Worm (Caenorhabditis elegans) whole organism, mixed stage, embryonic: ENCODE measurements around the gene W08F4.13.

Source experiments
- M03D4.4 ChIP-seq: sonication (generic microtip); optimal IDR thresholded peaks from 2 replicates; lab custom pipeline; 2017; ENCODE audit warnings: mild to moderate bottlenecking, missing genetic modification characterization, missing compliant biosample characterization
- bed-3 ChIP-seq: fragments of 200-800 bp; sonication (Bioruptor generic); optimal IDR thresholded peaks from 3 replicates; lab custom pipeline; 2018; ENCODE audit warnings: mild to moderate bottlenecking, missing genetic modification characterization, moderate library complexity, missing compliant biosample characterization
- blmp-1 ChIP-seq: fragments of 150-350 bp; optimal IDR thresholded peaks from 2 replicates; lab custom pipeline; 2014; ENCODE audit warnings: missing biosample characterization, missing genetic modification characterization
- ceh-39 ChIP-seq: fragments of 150-350 bp; optimal IDR thresholded peaks from 2 replicates; lab custom pipeline; 2014; ENCODE audit warnings: missing biosample characterization, missing genetic modification characterization
- ceh-43 ChIP-seq: fragments of 200-800 bp; sonication (Bioruptor generic); optimal IDR thresholded peaks from 2 replicates; lab custom pipeline; 2018; ENCODE audit warnings: mild to moderate bottlenecking, missing genetic modification characterization, moderate library complexity, missing compliant biosample characterization
- ceh-83 ChIP-seq: fragments of 200-800 bp; sonication (Bioruptor generic); optimal IDR thresholded peaks from 2 replicates; lab custom pipeline; 2018; ENCODE audit warnings: mild to moderate bottlenecking, missing genetic modification characterization, missing compliant biosample characterization
- ces-1 ChIP-seq: fragments of 150-350 bp; optimal IDR thresholded peaks from 2 replicates; lab custom pipeline; 2014; ENCODE audit warnings: missing biosample characterization, missing genetic modification reagents, missing genetic modification characterization
- cnd-1 ChIP-seq: fragments of 200-800 bp; sonication (Bioruptor generic); optimal IDR thresholded peaks from 2 replicates; lab custom pipeline; 2018; ENCODE audit warnings: mild to moderate bottlenecking, missing genetic modification characterization, missing compliant biosample characterization
- drap-1 ChIP-seq: fragments of 200-800 bp; sonication (Bioruptor generic); optimal IDR thresholded peaks from 3 replicates; lab custom pipeline; 2018; ENCODE audit warnings: mild to moderate bottlenecking, missing genetic modification characterization, missing compliant biosample characterization
- elt-1 ChIP-seq: sonication (generic microtip); optimal IDR thresholded peaks from 2 replicates; lab custom pipeline; 2017; ENCODE audit warnings: missing genetic modification characterization, mild to moderate bottlenecking, missing compliant biosample characterization, antibody characterized with exemption, moderate library complexity, borderline replicate concordance; ENCODE audit not compliant: insufficient read depth
- elt-3 ChIP-seq: fragments of 150-350 bp; optimal IDR thresholded peaks from 2 replicates; lab custom pipeline; 2014; ENCODE audit warnings: missing biosample characterization, missing genetic modification characterization
- flh-1 ChIP-seq: fragments of 200-800 bp; sonication (Bioruptor generic); optimal IDR thresholded peaks from 2 replicates; lab custom pipeline; 2018; ENCODE audit warnings: mild to moderate bottlenecking, missing genetic modification characterization, moderate library complexity, missing compliant biosample characterization
- ham-2 ChIP-seq: fragments of 200-800 bp; sonication (Bioruptor generic); optimal IDR thresholded peaks from 2 replicates; lab custom pipeline; 2018; ENCODE audit warnings: mild to moderate bottlenecking, missing genetic modification characterization, missing compliant biosample characterization
- hlh-1 ChIP-seq: fragments of 150-350 bp; optimal IDR thresholded peaks from 2 replicates; lab custom pipeline; 2014; ENCODE audit warnings: missing biosample characterization, missing genetic modification reagents, missing genetic modification characterization
- lin-13 ChIP-seq: fragments of 150-350 bp; optimal IDR thresholded peaks from 2 replicates; lab custom pipeline; 2014; ENCODE audit warnings: missing biosample characterization, missing genetic modification characterization
- lin-32 ChIP-seq: fragments of 200-800 bp; sonication (Bioruptor generic); optimal IDR thresholded peaks from 2 replicates; lab custom pipeline; 2018; ENCODE audit warnings: mild to moderate bottlenecking, missing genetic modification characterization, missing compliant biosample characterization
- lsy-2 ChIP-seq: fragments of 150-350 bp; optimal IDR thresholded peaks from 2 replicates; lab custom pipeline; 2014; ENCODE audit warnings: missing biosample characterization, missing genetic modification characterization
- mab-5 ChIP-seq: fragments of 150-350 bp; optimal IDR thresholded peaks from 2 replicates; lab custom pipeline; 2014; ENCODE audit warnings: missing biosample characterization, missing genetic modification characterization
- mep-1 ChIP-seq: fragments of 150-350 bp; optimal IDR thresholded peaks from 2 replicates; lab custom pipeline; 2017; ENCODE audit warnings: missing biosample characterization, missing genetic modification reagents, missing genetic modification characterization, inconsistent platforms
- mls-2 ChIP-seq: sonication (generic microtip); optimal IDR thresholded peaks from 2 replicates; lab custom pipeline; 2016; ENCODE audit warnings: mild to moderate bottlenecking, missing genetic modification characterization, moderate library complexity, missing compliant biosample characterization
- nhr-12 ChIP-seq: fragments of 150-350 bp; optimal IDR thresholded peaks from 2 replicates; lab custom pipeline; 2014; ENCODE audit warnings: missing biosample characterization, missing genetic modification characterization
- nhr-2 ChIP-seq: fragments of 150-350 bp; optimal IDR thresholded peaks from 2 replicates; lab custom pipeline; 2014; ENCODE audit warnings: missing biosample characterization, missing genetic modification characterization
- nhr-28 ChIP-seq: fragments of 150-350 bp; optimal IDR thresholded peaks from 2 replicates; lab custom pipeline; 2014; ENCODE audit warnings: missing biosample characterization, missing genetic modification characterization
- pha-4 ChIP-seq: fragments of 150-350 bp; optimal IDR thresholded peaks from 2 replicates; lab custom pipeline; 2018; ENCODE audit warnings: missing biosample characterization, missing genetic modification reagents, missing genetic modification characterization
- sem-2 ChIP-seq: fragments of 200-800 bp; sonication (Bioruptor generic); optimal IDR thresholded peaks from 2 replicates; lab custom pipeline; 2018; ENCODE audit warnings: mild to moderate bottlenecking, missing genetic modification characterization, missing compliant biosample characterization
- snpc-4 ChIP-seq: fragments of 150-350 bp; optimal IDR thresholded peaks from 2 replicates; lab custom pipeline; 2014; ENCODE audit warnings: missing biosample characterization, missing genetic modification characterization
- tbx-8 ChIP-seq: fragments of 200-800 bp; sonication (Bioruptor generic); optimal IDR thresholded peaks from 2 replicates; lab custom pipeline; 2018; ENCODE audit warnings: mild to moderate bottlenecking, missing genetic modification characterization, moderate library complexity, missing compliant biosample characterization
- unc-120 ChIP-seq: sonication (generic microtip); optimal IDR thresholded peaks from 2 replicates; lab custom pipeline; 2017; ENCODE audit warnings: missing genetic modification characterization, missing compliant biosample characterization; ENCODE audit not compliant: poor library complexity, severe bottlenecking
- unc-39 ChIP-seq: fragments of 150-350 bp; optimal IDR thresholded peaks from 2 replicates; lab custom pipeline; 2014; ENCODE audit warnings: missing biosample characterization, missing genetic modification characterization
- unc-62 ChIP-seq: fragments of 150-350 bp; optimal IDR thresholded peaks from 2 replicates; lab custom pipeline; 2014; ENCODE audit warnings: missing biosample characterization, missing genetic modification reagents, missing genetic modification characterization
- ztf-11 ChIP-seq: fragments of 150-350 bp; optimal IDR thresholded peaks from 2 replicates; lab custom pipeline; 2014; ENCODE audit warnings: missing biosample characterization, missing genetic modification characterization

Gene W08F4.13

ce11 chrII:577632-578031, 7.0 kb upstream of the W08F4.13 start, which contains the start of gene W08F4.7:
TSS of gene W08F4.7 (minus strand) at chrII:577732.
- no peak for TF ChIP-seq ham-2 (GFP tag; lab: Kevin White, UChicago)

DNA sequence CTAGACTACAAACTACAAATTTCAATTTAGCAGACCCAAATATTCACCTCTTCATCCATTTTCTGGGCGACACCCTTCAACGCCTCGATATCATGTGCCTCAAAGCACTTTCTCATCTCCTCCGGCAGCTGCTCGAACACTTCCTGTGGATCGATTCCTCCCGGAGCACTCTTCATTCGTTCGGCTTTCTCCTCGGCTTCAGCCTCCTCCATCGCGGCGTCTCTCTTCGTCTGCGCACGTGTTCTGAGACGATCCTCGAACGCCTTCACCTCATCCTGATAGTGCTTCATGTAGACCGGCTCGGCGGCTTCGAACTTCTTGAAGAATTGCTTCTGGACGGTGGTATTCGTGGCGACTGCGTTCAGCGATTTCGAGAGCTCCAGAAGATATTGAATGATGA, 5.8 kb upstream of the W08F4.13 start:
- TF ChIP-seq mls-2 (tag; lab: Kevin White, UChicago) (no peak), nhr-12 (tag; lab: Kevin White, UChicago) (no peak), nhr-2 (tag; lab: Kevin White, UChicago) (no peak), ceh-43 (no peak), ces-1 (GFP tag; lab: Kevin White, UChicago) (no peak), unc-39 (no peak), M03D4.4 (no peak), lin-32 (GFP tag; lab: Kevin White, UChicago) (no peak), bed-3 (GFP tag; lab: Kevin White, UChicago) (no peak), ham-2 (GFP tag; lab: Kevin White, UChicago) (no peak), unc-120 (tag; lab: Kevin White, UChicago) (no peak), tbx-8 (GFP tag; lab: Kevin White, UChicago) (no peak), mep-1 (tag; lab: Kevin White, UChicago) (no peak), ztf-11 (tag; lab: Kevin White, UChicago) (no peak), sem-2 (GFP tag; lab: Kevin White, UChicago) (no peak), elt-3 (tag; lab: Kevin White, UChicago) (no peak), lin-13 (tag; lab: Kevin White, UChicago) (no peak), mab-5 (no peak)

ce11 chrII:580189-580643, 4.4 kb upstream of the W08F4.13 start, which contains the start of the genes cdc-37 and W08F4.3:
TSS of gene cdc-37 (minus strand) at chrII:580593.
TSS of gene W08F4.3 (plus strand) at chrII:580602.
- no peak for TF ChIP-seq mab-5
- TF ChIP-seq unc-120 (tag; lab: Kevin White, UChicago): peak; percentile 98
- TF ChIP-seq ces-1 (GFP tag; lab: Kevin White, UChicago): peak; percentile 31

- TF ChIP-seq unc-62 (GFP tag; lab: Kevin White, UChicago): no peak
Observed at ce11 chrII:581983-582382, 2.6 kb upstream of the W08F4.13 start.

DNA sequence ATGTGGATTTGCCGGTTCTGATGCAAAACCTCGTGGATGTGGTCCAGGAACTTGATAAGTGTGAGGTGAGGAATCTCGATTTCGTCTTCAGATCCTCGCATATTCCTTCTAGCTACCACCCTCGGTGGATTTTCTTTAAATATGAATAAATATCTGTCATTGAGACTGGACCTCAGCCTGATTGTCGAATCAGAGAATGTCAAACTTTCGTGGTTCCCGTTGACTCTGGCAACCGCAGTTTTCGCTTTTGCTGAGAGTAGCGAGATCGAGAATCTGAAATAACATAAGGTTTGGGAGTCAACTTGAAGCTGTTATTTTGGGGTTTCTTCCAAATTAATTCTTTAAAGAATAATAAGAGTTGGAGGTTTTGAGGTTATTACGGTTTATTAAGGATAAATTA, 1.9 kb upstream of the W08F4.13 start, which contains the start of gene fbxb-14:
TSS of gene fbxb-14 (minus strand) at position 101 of the 400 bp plus-strand sequence.
- no peak for TF ChIP-seq pha-4
- no peak for TF ChIP-seq M03D4.4
- TF ChIP-seq unc-62 (GFP tag; lab: Kevin White, UChicago): no peak
- TF ChIP-seq tbx-8 (GFP tag; lab: Kevin White, UChicago): no peak
- TF ChIP-seq ceh-83 (GFP tag; lab: Kevin White, UChicago): no peak
- TF ChIP-seq drap-1 (GFP tag; lab: Kevin White, UChicago): no peak
- no peak for TF ChIP-seq ceh-43
- TF ChIP-seq lin-13 (tag; lab: Kevin White, UChicago): no peak
- no peak for TF ChIP-seq mep-1 (tag; lab: Kevin White, UChicago)

- TF ChIP-seq elt-1 (tag; lab: Kevin White, UChicago) (no peak), drap-1 (GFP tag; lab: Kevin White, UChicago) (no peak), unc-62 (GFP tag; lab: Kevin White, UChicago) (no peak), ztf-11 (tag; lab: Kevin White, UChicago) (no peak), sem-2 (GFP tag; lab: Kevin White, UChicago) (no peak), M03D4.4 (no peak), pha-4 (no peak), blmp-1 (tag; lab: Kevin White, UChicago) (no peak), mab-5 (no peak), ceh-43 (no peak), mep-1 (tag; lab: Kevin White, UChicago) (no peak), ham-2 (GFP tag; lab: Kevin White, UChicago) (no peak)
Observed at ce11 chrII:587533-587932, 2.9 kb downstream of the W08F4.13 start, which contains the start of gene fbxb-34. TSS of gene fbxb-34 (plus strand) at chrII:587833.

DNA sequence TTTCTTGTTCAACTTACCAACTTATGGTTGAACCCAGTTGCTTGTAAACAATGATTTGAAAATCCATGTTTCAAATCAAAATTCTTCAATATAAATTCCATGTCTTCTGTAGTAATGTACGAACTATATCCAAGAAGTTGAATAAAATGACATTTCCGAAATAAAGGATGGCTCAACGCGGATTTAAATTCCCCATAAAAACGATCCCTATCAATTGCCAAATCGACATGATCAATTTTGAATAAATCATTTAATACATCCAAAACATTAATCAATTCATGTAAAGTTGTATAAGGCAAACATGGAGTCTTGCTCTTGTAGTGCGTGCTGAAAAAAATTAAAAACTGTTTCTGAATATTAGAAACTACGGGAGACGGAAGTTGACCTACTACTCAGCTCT, 6.5 kb downstream of the W08F4.13 start, which contains the start of gene W08F4.10:
TSS of gene W08F4.10 (minus strand) at position 101 of the 400 bp plus-strand sequence.
- TF ChIP-seq elt-1 (tag; lab: Kevin White, UChicago) (no peak), sem-2 (GFP tag; lab: Kevin White, UChicago) (no peak), lin-32 (GFP tag; lab: Kevin White, UChicago) (no peak), nhr-2 (tag; lab: Kevin White, UChicago) (no peak), ceh-39 (tag; lab: Kevin White, UChicago) (no peak), nhr-28 (tag; lab: Kevin White, UChicago) (no peak), tbx-8 (GFP tag; lab: Kevin White, UChicago) (no peak), snpc-4 (no peak), flh-1 (GFP tag; lab: Kevin White, UChicago) (no peak), ceh-83 (GFP tag; lab: Kevin White, UChicago) (no peak), M03D4.4 (no peak), lsy-2 (tag; lab: Kevin White, UChicago) (no peak), hlh-1 (no peak), cnd-1 (no peak)
